Worm (Caenorhabditis elegans) whole organism, L3 larva: ENCODE measurements around the gene sra-28.

ENCODE experiments used
- ZK546.5 ChIP-seq: sonication (generic microtip); optimal IDR thresholded peaks from 2 replicates; lab custom pipeline; 2017; ENCODE audit warnings: missing biosample characterization, missing genetic modification characterization
- daf-12 ChIP-seq: fragments of 150-350 bp; optimal IDR thresholded peaks from 2 replicates; lab custom pipeline; 2014; ENCODE audit warnings: missing biosample characterization, missing genetic modification reagents, missing genetic modification characterization
- egl-5 ChIP-seq: fragments of 150-350 bp; optimal IDR thresholded peaks from 2 replicates; lab custom pipeline; 2017; ENCODE audit warnings: missing biosample characterization, missing genetic modification reagents, missing genetic modification characterization, inconsistent platforms
- lin-15B ChIP-seq: fragments of 150-350 bp; optimal IDR thresholded peaks from 2 replicates; lab custom pipeline; 2014; ENCODE audit warnings: missing biosample characterization, missing genetic modification characterization
- lin-39 ChIP-seq: fragments of 150-350 bp; optimal IDR thresholded peaks from 2 replicates; lab custom pipeline; 2018; ENCODE audit warnings: missing biosample characterization, missing genetic modification reagents, missing genetic modification characterization
- lsy-12 ChIP-seq: sonication (generic microtip); optimal IDR thresholded peaks from 2 replicates; lab custom pipeline; 2016; ENCODE audit warnings: mild to moderate bottlenecking, missing genetic modification characterization, missing compliant biosample characterization
- nhr-11 ChIP-seq: fragments of 150-350 bp; optimal IDR thresholded peaks from 2 replicates; lab custom pipeline; 2014; ENCODE audit warnings: missing biosample characterization, missing genetic modification characterization
- nhr-237 ChIP-seq: fragments of 150-350 bp; optimal IDR thresholded peaks from 2 replicates; lab custom pipeline; 2014; ENCODE audit warnings: missing biosample characterization, missing genetic modification characterization
- nhr-25 ChIP-seq: sonication (generic microtip); optimal IDR thresholded peaks from 2 replicates; lab custom pipeline; 2017; ENCODE audit warnings: missing biosample characterization, missing genetic modification characterization
- nhr-77 ChIP-seq: fragments of 150-350 bp; optimal IDR thresholded peaks from 2 replicates; lab custom pipeline; 2014; ENCODE audit warnings: missing biosample characterization, missing genetic modification characterization
- pha-4 ChIP-seq: fragments of 150-350 bp; optimal IDR thresholded peaks from 2 replicates; lab custom pipeline; 2014; ENCODE audit warnings: missing biosample characterization, missing genetic modification reagents, missing genetic modification characterization
- skn-1 ChIP-seq: fragments of 150-350 bp; optimal IDR thresholded peaks from 2 replicates; lab custom pipeline; 2014; ENCODE audit warnings: missing biosample characterization, missing genetic modification characterization
- snpc-4 ChIP-seq: fragments of 150-350 bp; optimal IDR thresholded peaks from 2 replicates; lab custom pipeline; 2014; ENCODE audit warnings: missing biosample characterization, missing genetic modification characterization
- unc-39 ChIP-seq: sonication (generic microtip); optimal IDR thresholded peaks from 4 replicates; lab custom pipeline; 2017; ENCODE audit warnings: missing biosample characterization, missing genetic modification characterization

- TF ChIP-seq egl-5 (no peak), unc-39 (tag; lab: Kevin White, UChicago) (no peak), daf-12 (no peak), snpc-4 (no peak), pha-4 (no peak), nhr-11 (tag; lab: Kevin White, UChicago) (no peak), skn-1 (tag; lab: Kevin White, UChicago) (no peak), lin-39 (no peak), lin-15B (tag; lab: Kevin White, UChicago) (no peak), nhr-237 (no peak), nhr-77 (no peak), lsy-12 (tag; lab: Kevin White, UChicago) (no peak), ZK546.5 (tag; lab: Kevin White, UChicago) (no peak), nhr-25 (tag; lab: Kevin White, UChicago) (no peak)
These were observed 7.7 kb upstream of the sra-28 start, which contains the start of gene C56C10.6 for ce11 chrII:6581236-6581635.
